Worm (Caenorhabditis elegans) whole organism, early embryonic: Measurements from ENCODE around the gene C18D11.9.
"Not testable (repeated sequence)": the region's sequence is repeated elsewhere in the genome, so short reads cannot be mapped to it uniquely, and the experiment has no call there.

Experiments used
- aly-1 ChIP-seq: sonication (generic microtip); optimal IDR thresholded peaks from 2 replicates; lab custom pipeline; 2016; ENCODE audit warnings: missing genetic modification characterization, missing compliant biosample characterization
- ama-1 ChIP-seq: fragments of 150-350 bp; optimal IDR thresholded peaks from 2 replicates; lab custom pipeline; 2014
- flt-1 ChIP-seq: fragments of 200-800 bp; sonication (Bioruptor generic); IDR thresholded peaks from 2 replicates; pipeline ENCODE4 v1.3.6; 2022; ENCODE audit warnings: missing genetic modification characterization, missing compliant biosample characterization
- scrt-1 ChIP-seq: fragments of 200-800 bp; sonication (Bioruptor generic); IDR thresholded peaks from 2 replicates; pipeline ENCODE4 v1.3.6; 2022; ENCODE audit warnings: missing genetic modification characterization, missing compliant biosample characterization
- tbx-11 ChIP-seq: fragments of 200-800 bp; sonication (Bioruptor generic); IDR thresholded peaks from 2 replicates; pipeline ENCODE4 v1.3.6; 2022; ENCODE audit warnings: missing genetic modification characterization, missing compliant biosample characterization

DNA sequence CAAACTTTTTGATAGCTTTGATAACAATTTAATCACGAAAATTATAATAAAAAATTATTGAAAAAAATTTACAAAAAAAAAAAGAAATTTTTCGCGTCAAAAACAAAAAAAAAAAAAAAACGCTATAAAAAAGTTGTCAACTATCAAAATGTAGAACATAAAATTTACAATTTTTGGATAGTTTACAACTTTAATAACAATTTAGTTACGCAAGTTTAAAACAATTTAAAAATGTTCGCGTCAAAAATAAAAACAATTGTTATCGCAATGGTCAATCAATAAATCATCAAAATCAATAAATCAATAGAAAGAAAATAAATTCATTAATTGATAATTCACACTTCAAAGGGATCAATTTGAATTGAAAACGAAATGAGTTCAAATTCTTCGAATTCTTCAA, 21.5 kb upstream of the C18D11.9 start, which contains the start of gene C24H11.1:
- not testable (repeated sequence) for TF ChIP-seq flt-1 (GFP tag; lab: Robert Waterston, UW); ama-1 (lab: Kevin White, UChicago); aly-1 (tag; lab: Kevin White, UChicago); tbx-11 (GFP tag; lab: Robert Waterston, UW); scrt-1
